Worm (Caenorhabditis elegans) whole organism, L4 larva: ENCODE measurements around the gene cee-1.

ENCODE experiments used
- F37D6.2 ChIP-seq: sonication (generic microtip); optimal IDR thresholded peaks from 2 replicates; lab custom pipeline; 2016; ENCODE audit warnings: mild to moderate bottlenecking, missing genetic modification characterization, missing compliant biosample characterization
- R02D3.7 ChIP-seq: fragments of 150-350 bp; sonication (generic microtip); optimal IDR thresholded peaks from 3 replicates; lab custom pipeline; 2014; ENCODE audit warnings: missing biosample characterization, missing genetic modification characterization
- aha-1 ChIP-seq: fragments of 150-350 bp; peaks from one replicate; lab custom pipeline; 2014; ENCODE audit warnings: missing biosample characterization, missing genetic modification characterization
- ama-1 ChIP-seq: fragments of 150-350 bp; optimal IDR thresholded peaks from 2 replicates; lab custom pipeline; 2014; ENCODE audit warnings: inconsistent platforms, mixed read lengths
- ces-1 ChIP-seq: fragments of 150-350 bp; sonication (generic microtip); optimal IDR thresholded peaks from 4 replicates; lab custom pipeline; 2014; ENCODE audit warnings: missing biosample characterization, missing genetic modification reagents, missing genetic modification characterization
- cey-2 ChIP-seq: sonication (generic microtip); optimal IDR thresholded peaks from 3 replicates; lab custom pipeline; 2017; ENCODE audit warnings: missing genetic modification characterization, mild to moderate bottlenecking, missing compliant biosample characterization, antibody characterized with exemption, borderline replicate concordance; ENCODE audit not compliant: insufficient read depth
- daf-16 ChIP-seq, 3 experiments: sonication (generic microtip); optimal IDR thresholded peaks; 2 replicates each; lab custom pipeline; 2016 to 2017; ENCODE audit warnings: missing genetic modification characterization in 3 of 3, missing genetic modification reagents in 3 of 3, mild to moderate bottlenecking in 2 of 3, missing compliant biosample characterization in 2 of 3, missing biosample characterization in 1 of 3, moderate library complexity in 1 of 3
- dmd-6 ChIP-seq: fragments of 200-800 bp; sonication (Bioruptor generic); IDR thresholded peaks from 2 replicates; pipeline ENCODE4 v1.3.6; 2022; ENCODE audit warnings: missing genetic modification reagents, missing genetic modification characterization, missing compliant biosample characterization
- dpl-1 ChIP-seq: fragments of 150-350 bp; optimal IDR thresholded peaks from 2 replicates; lab custom pipeline; 2014; ENCODE audit warnings: missing biosample characterization, missing genetic modification reagents, missing genetic modification characterization
- duxl-1 ChIP-seq: sonication (generic microtip); optimal IDR thresholded peaks from 2 replicates; lab custom pipeline; 2016; ENCODE audit warnings: mild to moderate bottlenecking, missing genetic modification characterization, moderate library complexity, missing compliant biosample characterization; ENCODE audit not compliant: poor library complexity
- dve-1 ChIP-seq: sonication (generic microtip); optimal IDR thresholded peaks from 2 replicates; lab custom pipeline; 2017; ENCODE audit warnings: antibody characterized with exemption, mild to moderate bottlenecking, missing genetic modification characterization, missing compliant biosample characterization; ENCODE audit not compliant: insufficient read depth
- hlh-11 ChIP-seq: fragments of 200-800 bp; sonication (Bioruptor generic); optimal IDR thresholded peaks from 2 replicates; lab custom pipeline; 2018; ENCODE audit warnings: mild to moderate bottlenecking, missing genetic modification characterization, missing compliant biosample characterization
- lim-7 ChIP-seq: fragments of 200-800 bp; sonication (Bioruptor generic); IDR thresholded peaks from 2 replicates; pipeline ENCODE4 v1.3.6; 2022; ENCODE audit warnings: missing genetic modification characterization, missing compliant biosample characterization
- lin-1 ChIP-seq: fragments of 200-800 bp; sonication (Bioruptor generic); IDR thresholded peaks from 2 replicates; pipeline ENCODE4 v1.3.6; 2022; ENCODE audit warnings: missing genetic modification reagents, missing genetic modification characterization, missing compliant biosample characterization
- lin-38 ChIP-seq: fragments of 200-800 bp; sonication (Bioruptor generic); IDR thresholded peaks from 2 replicates; pipeline ENCODE4 v1.3.6; 2022; ENCODE audit warnings: missing genetic modification reagents, missing genetic modification characterization, missing compliant biosample characterization
- lin-39 ChIP-seq: fragments of 150-350 bp; optimal IDR thresholded peaks from 2 replicates; lab custom pipeline; 2014; ENCODE audit warnings: missing biosample characterization, missing genetic modification reagents, missing genetic modification characterization
- lsy-2 ChIP-seq, 2 experiments: fragments of 150-350 bp in 1 of 2; sonication (generic microtip) in 1 of 2; optimal IDR thresholded peaks; 2 replicates each; lab custom pipeline; 2014 to 2017; ENCODE audit warnings: missing biosample characterization in 2 of 2, missing genetic modification characterization in 2 of 2
- mdl-1 ChIP-seq, 2 experiments: fragments of 150-350 bp in 1 of 2; sonication (generic microtip) in 1 of 2; optimal IDR thresholded peaks; 2 replicates each; lab custom pipeline; 2014 to 2017; ENCODE audit warnings: missing biosample characterization in 2 of 2, missing genetic modification characterization in 2 of 2
- mxl-3 ChIP-seq: fragments of 200-800 bp; sonication (Bioruptor generic); optimal IDR thresholded peaks from 2 replicates; lab custom pipeline; 2018; ENCODE audit warnings: mild to moderate bottlenecking, missing genetic modification characterization, missing compliant biosample characterization
- nhr-102 ChIP-seq: sonication (generic microtip); optimal IDR thresholded peaks from 2 replicates; lab custom pipeline; 2016; ENCODE audit warnings: mild to moderate bottlenecking, missing genetic modification characterization, moderate library complexity, missing compliant biosample characterization
- nhr-111 ChIP-seq: fragments of 200-800 bp; sonication (Bioruptor generic); optimal IDR thresholded peaks from 2 replicates; lab custom pipeline; 2018; ENCODE audit warnings: mild to moderate bottlenecking, missing genetic modification characterization, missing compliant biosample characterization
- nhr-28 ChIP-seq: fragments of 150-350 bp; optimal IDR thresholded peaks from 2 replicates; lab custom pipeline; 2014; ENCODE audit warnings: missing biosample characterization, missing genetic modification characterization
- nhr-41 ChIP-seq: fragments of 200-800 bp; sonication (Bioruptor generic); IDR thresholded peaks from 2 replicates; pipeline ENCODE4 v1.3.6; 2022; ENCODE audit warnings: missing genetic modification reagents, missing genetic modification characterization, missing compliant biosample characterization
- nhr-42 ChIP-seq: fragments of 200-800 bp; sonication (Bioruptor generic); IDR thresholded peaks from 2 replicates; pipeline ENCODE4 v1.3.6; 2022; ENCODE audit warnings: missing genetic modification characterization, missing compliant biosample characterization
- nhr-6 ChIP-seq: fragments of 150-350 bp; optimal IDR thresholded peaks from 2 replicates; lab custom pipeline; 2014; ENCODE audit warnings: missing biosample characterization, missing genetic modification characterization
- nhr-76 ChIP-seq: fragments of 150-350 bp; optimal IDR thresholded peaks from 2 replicates; lab custom pipeline; 2014; ENCODE audit warnings: missing biosample characterization, missing genetic modification characterization
- nhr-77 ChIP-seq: fragments of 150-350 bp; optimal IDR thresholded peaks from 2 replicates; lab custom pipeline; 2014; ENCODE audit warnings: missing biosample characterization, missing genetic modification characterization
- pqm-1 ChIP-seq: sonication (generic microtip); optimal IDR thresholded peaks from 2 replicates; lab custom pipeline; 2017; ENCODE audit warnings: missing biosample characterization, missing genetic modification characterization
- saeg-2 ChIP-seq: fragments of 200-800 bp; sonication (Bioruptor generic); IDR thresholded peaks from 2 replicates; pipeline ENCODE4 v1.3.6; 2022; ENCODE audit warnings: missing genetic modification reagents, missing genetic modification characterization, missing compliant biosample characterization
- tra-1 ChIP-seq: fragments of 200-800 bp; sonication (Bioruptor generic); IDR thresholded peaks from 2 replicates; pipeline ENCODE4 v1.3.6; 2022; ENCODE audit warnings: missing genetic modification reagents, missing genetic modification characterization, missing compliant biosample characterization
- unc-130 ChIP-seq: sonication (generic microtip); optimal IDR thresholded peaks from 2 replicates; lab custom pipeline; 2016; ENCODE audit warnings: missing genetic modification reagents, missing genetic modification characterization, missing compliant biosample characterization
- zag-1 ChIP-seq: fragments of 150-350 bp; optimal IDR thresholded peaks from 2 replicates; lab custom pipeline; 2014; ENCODE audit warnings: missing biosample characterization, missing genetic modification characterization
- zfp-2 ChIP-seq: sonication (generic microtip); optimal IDR thresholded peaks from 2 replicates; lab custom pipeline; 2016; ENCODE audit warnings: mild to moderate bottlenecking, missing genetic modification characterization, missing compliant biosample characterization
- zfp-3 ChIP-seq: fragments of 200-800 bp; sonication (Bioruptor generic); conservative IDR thresholded peaks from 2 replicates; pipeline ENCODE4 v1.3.6; 2022; ENCODE audit warnings: missing genetic modification reagents, missing genetic modification characterization, missing compliant biosample characterization

The cee-1 gene

DNA sequence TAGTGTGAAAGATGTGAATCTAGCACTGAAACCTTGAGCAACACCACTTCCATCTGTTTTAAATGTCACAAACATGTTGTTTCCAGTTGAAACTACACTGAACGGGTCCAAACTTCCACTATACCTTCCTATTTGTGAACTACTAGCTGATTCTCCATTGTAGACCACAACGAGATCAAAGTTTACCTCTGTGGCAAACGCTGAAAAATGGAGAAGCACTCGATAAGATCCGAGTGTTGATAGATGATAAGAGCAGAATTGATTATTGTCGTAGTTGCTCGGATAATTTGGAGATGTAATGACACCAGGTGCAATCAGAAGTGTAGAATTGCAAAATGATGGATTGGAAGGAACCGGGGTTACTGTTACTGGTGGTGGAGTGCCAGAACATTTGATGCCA, 30.5 kb upstream of the cee-1 start:
- no peak for TF ChIP-seq nhr-76
- no peak for TF ChIP-seq lin-39 (tag; lab: Kevin White, UChicago)
- 0 out of 2 replicates have a peak, but pooled peaks have one; percentile 17 for TF ChIP-seq dmd-6
- no peak for TF ChIP-seq daf-16 (GFP tag; optimal IDR thresholded peaks at IDR 0.05; lab: Kevin White, UChicago)
- peak; percentile 22 for TF ChIP-seq daf-16 (tag; optimal IDR thresholded peaks at IDR 0.05; lab: Kevin White, UChicago)
- TF ChIP-seq nhr-41 (GFP tag; lab: Robert Waterston, UW) = no peak
- TF ChIP-seq lin-1 (GFP tag; lab: Robert Waterston, UW) = no peak
- peak; percentile 38 for TF ChIP-seq pqm-1 (tag; lab: Kevin White, UChicago)
- TF ChIP-seq hlh-11 (tag; lab: Kevin White, UChicago) = peak; percentile 12
- peak; percentile 11 for TF ChIP-seq nhr-28 (tag; lab: Kevin White, UChicago)

ce11 chrIII:4883429-4883828, 29.1 kb upstream of the cee-1 start, which contains the start of gene clec-5:
Gene clec-5, minus strand, starts transcription at chrIII:4883606.
- TF ChIP-seq cey-2 (tag; lab: Kevin White, UChicago) = no peak
- peak; percentile 56 for TF ChIP-seq pqm-1 (tag; lab: Kevin White, UChicago)
- no peak for TF ChIP-seq saeg-2 (GFP tag; lab: Robert Waterston, UW)
- no peak for TF ChIP-seq nhr-111 (GFP tag; lab: Kevin White, UChicago)
- no peak for TF ChIP-seq zfp-2 (tag; lab: Kevin White, UChicago)
- TF ChIP-seq R02D3.7 (tag; lab: Kevin White, UChicago) = no peak
- no peak for TF ChIP-seq lsy-2 (tag; optimal IDR thresholded peaks at IDR 0.05; lab: Kevin White, UChicago)
- no peak for TF ChIP-seq dmd-6
- TF ChIP-seq F37D6.2 = no peak
- no peak for TF ChIP-seq daf-16 (GFP tag; optimal IDR thresholded peaks at IDR 0.05; lab: Kevin White, UChicago)
- peak; percentile 17 for TF ChIP-seq daf-16 (tag; optimal IDR thresholded peaks at IDR 0.05; lab: Kevin White, UChicago)
- peak; percentile 13 for TF ChIP-seq dve-1 (tag; lab: Kevin White, UChicago)
- no peak for TF ChIP-seq nhr-6 (tag; lab: Kevin White, UChicago)
- TF ChIP-seq tra-1 = no peak
- TF ChIP-seq, all 104 proteins: peak for 3

DNA sequence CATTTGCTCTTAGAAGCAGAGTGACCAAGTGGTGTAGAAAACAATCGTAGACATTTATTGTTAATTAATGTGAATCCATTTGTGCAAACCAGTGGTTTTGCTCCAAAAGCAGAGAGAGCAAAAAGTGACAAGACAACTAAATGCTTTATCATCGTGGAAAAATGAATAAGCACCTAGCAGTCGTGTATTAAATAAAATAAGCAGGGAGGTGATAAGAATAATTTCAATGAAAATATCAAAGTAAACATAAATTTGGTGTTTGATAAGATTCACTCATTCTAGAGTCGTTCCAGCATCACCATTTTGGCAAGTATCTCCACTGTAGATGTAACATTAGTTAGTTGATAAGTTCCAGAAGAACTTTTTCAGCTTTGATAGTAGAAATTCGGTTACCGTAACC, 25.2 kb upstream of the cee-1 start, which contains the start of gene clec-6:
clec-6 (minus strand) TSS at position 154 of the 400 bp plus-strand sequence.
- TF ChIP-seq nhr-28 (tag; lab: Kevin White, UChicago) = peak; percentile 8
- no peak for TF ChIP-seq ces-1 (GFP tag; lab: Kevin White, UChicago)
- no peak for TF ChIP-seq dpl-1
- TF ChIP-seq nhr-102 = no peak
- peak; percentile 36; the same call in 1 of the 2 replicates for TF ChIP-seq dmd-6
- no peak for TF ChIP-seq R02D3.7 (tag; lab: Kevin White, UChicago)
- TF ChIP-seq unc-130 (GFP tag; lab: Kevin White, UChicago) = no peak
- no peak for TF ChIP-seq duxl-1 (tag; lab: Kevin White, UChicago)
- no peak for TF ChIP-seq saeg-2 (GFP tag; lab: Robert Waterston, UW)
- TF ChIP-seq nhr-77 (tag; lab: Kevin White, UChicago) = no peak
- TF ChIP-seq daf-16 (GFP tag; optimal IDR thresholded peaks at IDR 0.05; lab: Kevin White, UChicago) = no peak
- TF ChIP-seq daf-16 (tag; optimal IDR thresholded peaks at IDR 0.05; lab: Kevin White, UChicago) = peak; percentile 42

DNA sequence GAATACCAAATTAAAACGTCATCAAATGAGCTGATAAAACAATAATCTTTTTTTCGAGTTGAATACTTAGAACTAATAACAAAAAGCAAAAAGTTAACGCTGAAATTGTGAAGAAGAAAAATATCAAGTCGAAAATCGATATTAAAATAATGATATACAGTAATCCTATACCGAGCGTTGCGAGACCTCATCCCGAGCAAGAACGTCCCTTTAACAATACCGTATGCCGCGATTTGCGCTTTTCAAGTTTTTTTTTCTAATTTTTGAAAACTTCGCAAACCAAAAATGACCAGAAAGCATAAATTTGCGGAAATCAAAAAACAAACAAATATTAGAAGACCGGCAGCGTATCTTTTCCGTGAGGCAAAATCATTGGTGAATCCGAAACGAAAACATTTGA, 21.5 kb upstream of the cee-1 start, which contains the start of gene F26F4.5:
F26F4.5 (minus strand) TSS at position 256 of the 400 bp plus-strand sequence.
- TF ChIP-seq lin-39 (tag; lab: Kevin White, UChicago) (no peak), pqm-1 (tag; lab: Kevin White, UChicago) (no peak), nhr-6 (tag; lab: Kevin White, UChicago) (no peak), zfp-3 (GFP tag; lab: Robert Waterston, UW) (no peak), ama-1 (lab: Kevin White, UChicago) (no peak), lim-7 (GFP tag; lab: Robert Waterston, UW) (no peak), mxl-3 (no peak), lin-38 (GFP tag; lab: Robert Waterston, UW) (peak; percentile 45; the same call in 1 of the 2 replicates), aha-1 (tag; lab: Kevin White, UChicago) (peak; percentile 70), nhr-42 (GFP tag; lab: Robert Waterston, UW) (no peak), zag-1 (no peak), mdl-1 (tag; optimal IDR thresholded peaks at IDR 0.05; lab: Kevin White, UChicago) (no peak)
